Fruit fly (Drosophila melanogaster) whole organism, embryonic: ENCODE results near the gene CG7579.
A peak's percentile ranks its signal among the peaks of the same experiment; 100 is the strongest.

ENCODE experiments used
- Adf1 ChIP-seq: fragments of 200-800 bp; sonication (Bioruptor generic); IDR thresholded peaks from 2 replicates; pipeline ENCODE4 v1.3.6; 2022; ENCODE audit warnings: missing biosample characterization, missing genetic modification characterization
- Asciz ChIP-seq: fragments of 200-800 bp; sonication (Bioruptor generic); optimal IDR thresholded peaks from 2 replicates; lab custom pipeline; 2017; ENCODE audit warnings: missing biosample characterization, mild to moderate bottlenecking, missing genetic modification characterization, missing genetic modification reagents
- Bdp1 ChIP-seq: fragments of 200-800 bp; sonication (Bioruptor generic); optimal IDR thresholded peaks from 3 replicates; lab custom pipeline; 2016; ENCODE audit warnings: missing biosample characterization, missing genetic modification characterization
- CG10543 ChIP-seq: fragments of 200-800 bp; sonication (Bioruptor generic); optimal IDR thresholded peaks from 3 replicates; lab custom pipeline; 2017; ENCODE audit warnings: missing biosample characterization, mild to moderate bottlenecking, missing genetic modification characterization, moderate library complexity
- CG12155 ChIP-seq: fragments of 200-800 bp; sonication (Bioruptor generic); optimal IDR thresholded peaks from 3 replicates; lab custom pipeline; 2016; ENCODE audit warnings: missing biosample characterization, missing genetic modification characterization
- CG1233 ChIP-seq: fragments of 200-800 bp; sonication (Bioruptor generic); optimal IDR thresholded peaks from 4 replicates; lab custom pipeline; 2018; ENCODE audit warnings: missing biosample characterization, mild to moderate bottlenecking, missing genetic modification characterization
- CG14710 ChIP-seq: fragments of 200-800 bp; sonication (Bioruptor generic); optimal IDR thresholded peaks from 3 replicates; lab custom pipeline; 2019; ENCODE audit warnings: missing biosample characterization, mild to moderate bottlenecking, missing genetic modification characterization, moderate library complexity
- CG15011 ChIP-seq: fragments of 200-800 bp; sonication (Bioruptor generic); optimal IDR thresholded peaks from 3 replicates; lab custom pipeline; 2018; ENCODE audit warnings: missing biosample characterization, mild to moderate bottlenecking, missing genetic modification characterization
- CG1603 ChIP-seq: fragments of 200-800 bp; sonication (Bioruptor generic); optimal IDR thresholded peaks from 2 replicates; lab custom pipeline; 2019; ENCODE audit warnings: missing biosample characterization, mild to moderate bottlenecking, missing genetic modification characterization, moderate library complexity
- CG17612 ChIP-seq: fragments of 200-800 bp; sonication (Bioruptor generic); IDR thresholded peaks from 2 replicates; pipeline ENCODE4 v1.3.6; 2022; ENCODE audit warnings: missing biosample characterization, missing genetic modification characterization
- CG17802 ChIP-seq: fragments of 200-800 bp; sonication (Bioruptor generic); optimal IDR thresholded peaks from 2 replicates; lab custom pipeline; 2018; ENCODE audit warnings: missing biosample characterization, mild to moderate bottlenecking, missing genetic modification characterization, moderate library complexity
- CG18011 ChIP-seq: fragments of 200-800 bp; sonication (Bioruptor generic); optimal IDR thresholded peaks from 2 replicates; lab custom pipeline; 2017; ENCODE audit warnings: missing biosample characterization, missing genetic modification characterization, mild to moderate bottlenecking, moderate library complexity, missing genotype
- CG18619 ChIP-seq: fragments of 200-800 bp; sonication (Bioruptor generic); optimal IDR thresholded peaks from 3 replicates; lab custom pipeline; 2017; ENCODE audit warnings: missing biosample characterization, mild to moderate bottlenecking, missing genetic modification characterization
- CG2712 ChIP-seq: fragments of 200-800 bp; optimal IDR thresholded peaks from 3 replicates; lab custom pipeline; 2019; ENCODE audit warnings: missing biosample characterization, mild to moderate bottlenecking, missing genetic modification characterization, moderate library complexity
- CG31365 ChIP-seq: fragments of 200-800 bp; sonication (Bioruptor generic); optimal IDR thresholded peaks from 2 replicates; lab custom pipeline; 2018; ENCODE audit warnings: missing biosample characterization, mild to moderate bottlenecking, missing genetic modification characterization
- CG33557 ChIP-seq: fragments of 200-800 bp; sonication (Bioruptor generic); optimal IDR thresholded peaks from 2 replicates; lab custom pipeline; 2019; ENCODE audit warnings: missing biosample characterization, mild to moderate bottlenecking, missing genetic modification characterization, moderate library complexity
- CG34224 ChIP-seq: fragments of 200-800 bp; sonication (Bioruptor generic); IDR thresholded peaks from 3 replicates; pipeline ENCODE4 v1.3.6; 2022; ENCODE audit warnings: missing biosample characterization, missing genetic modification characterization; ENCODE audit not compliant: partially characterized antibody
- CG7556 ChIP-seq: fragments of 200-800 bp; sonication (Bioruptor generic); optimal IDR thresholded peaks from 2 replicates; lab custom pipeline; 2017; ENCODE audit warnings: missing biosample characterization, mild to moderate bottlenecking, missing genetic modification characterization
- CG8765 ChIP-seq: fragments of 200-800 bp; sonication (Bioruptor generic); IDR thresholded peaks from 2 replicates; pipeline ENCODE4 v1.3.6; 2022; ENCODE audit warnings: missing biosample characterization, missing genetic modification characterization
- CkIIα-i1 ChIP-seq: fragments of 200-800 bp; sonication (Bioruptor generic); IDR thresholded peaks from 2 replicates; pipeline ENCODE4 v1.3.6; 2022; ENCODE audit warnings: missing biosample characterization, missing genetic modification characterization
- CoRest ChIP-seq: fragments of 200-800 bp; sonication (Bioruptor generic); optimal IDR thresholded peaks from 3 replicates; lab custom pipeline; 2018; ENCODE audit warnings: missing biosample characterization, mild to moderate bottlenecking, missing genetic modification characterization, moderate library complexity
- D19A ChIP-seq: fragments of 200-800 bp; optimal IDR thresholded peaks from 3 replicates; lab custom pipeline; 2019; ENCODE audit warnings: missing biosample characterization, mild to moderate bottlenecking, missing genetic modification characterization, moderate library complexity
- Dref ChIP-seq: fragments of 200-800 bp; sonication (Bioruptor generic); IDR thresholded peaks from 2 replicates; pipeline ENCODE4 v1.3.6; 2022; ENCODE audit warnings: missing biosample characterization, missing genetic modification characterization
- Eip74EF ChIP-seq, 2 experiments: fragments of 200-800 bp in 1 of 2; fragments of >200 bp in 1 of 2; sonication (Bioruptor generic) in 1 of 2; optimal IDR thresholded peaks; 2 replicates each; lab custom pipeline; 2017 to 2019; ENCODE audit warnings: missing biosample characterization in 2 of 2, missing genetic modification characterization in 2 of 2, mild to moderate bottlenecking in 1 of 2, moderate library complexity in 1 of 2
- Elba2 ChIP-seq: fragments of 200-800 bp; sonication (Bioruptor generic); optimal IDR thresholded peaks from 3 replicates; lab custom pipeline; 2016; ENCODE audit warnings: missing biosample characterization, missing genetic modification characterization
- Ets97D ChIP-seq: fragments of 200-800 bp; sonication (Bioruptor generic); optimal IDR thresholded peaks from 3 replicates; lab custom pipeline; 2016; ENCODE audit warnings: missing biosample characterization, missing genetic modification characterization
- HLH3B ChIP-seq: fragments of 200-800 bp; sonication (Bioruptor generic); IDR thresholded peaks from 2 replicates; pipeline ENCODE4 v1.3.6; 2022; ENCODE audit warnings: missing biosample characterization, missing genetic modification characterization
- Hmx ChIP-seq: fragments of 200-800 bp; sonication (Bioruptor generic); optimal IDR thresholded peaks from 2 replicates; lab custom pipeline; 2016; ENCODE audit warnings: missing biosample characterization, missing genetic modification characterization
- Oli ChIP-seq: fragments of 200-800 bp; sonication (Bioruptor generic); optimal IDR thresholded peaks from 2 replicates; lab custom pipeline; 2018; ENCODE audit warnings: missing biosample characterization, mild to moderate bottlenecking, missing genetic modification characterization, moderate library complexity
- YL-1 ChIP-seq: fragments of 200-800 bp; sonication (Bioruptor generic); optimal IDR thresholded peaks from 3 replicates; lab custom pipeline; 2017; ENCODE audit warnings: missing biosample characterization, mild to moderate bottlenecking, missing genetic modification characterization
- ara ChIP-seq: fragments of 200-800 bp; sonication (Bioruptor generic); IDR thresholded peaks from 2 replicates; pipeline ENCODE4 v1.3.6; 2022; ENCODE audit warnings: missing biosample characterization, missing genetic modification characterization
- bab2 ChIP-seq: fragments of 200-800 bp; sonication (Bioruptor generic); optimal IDR thresholded peaks from 2 replicates; lab custom pipeline; 2016; ENCODE audit warnings: missing biosample characterization, missing genetic modification characterization
- croc ChIP-seq: fragments of 200-800 bp; sonication (Bioruptor generic); conservative IDR thresholded peaks from 3 replicates; pipeline ENCODE4 v1.3.6; 2022; ENCODE audit warnings: missing biosample characterization, missing genetic modification characterization
- dmrt99B ChIP-seq: fragments of 200-800 bp; sonication (Bioruptor generic); optimal IDR thresholded peaks from 2 replicates; lab custom pipeline; 2018; ENCODE audit warnings: missing biosample characterization, mild to moderate bottlenecking, missing genetic modification characterization, moderate library complexity
- emc ChIP-seq: fragments of 200-800 bp; sonication (Bioruptor generic); optimal IDR thresholded peaks from 2 replicates; lab custom pipeline; 2016; ENCODE audit warnings: missing biosample characterization, missing genetic modification characterization
- fd64A ChIP-seq: fragments of 200-800 bp; sonication (Bioruptor generic); optimal IDR thresholded peaks from 3 replicates; lab custom pipeline; 2018; ENCODE audit warnings: missing biosample characterization, mild to moderate bottlenecking, missing genetic modification characterization
- fu2 ChIP-seq: fragments of 200-800 bp; sonication (Bioruptor generic); optimal IDR thresholded peaks from 2 replicates; lab custom pipeline; 2016; ENCODE audit warnings: missing biosample characterization, missing genetic modification characterization
- lola ChIP-seq, 3 experiments: fragments of >200 bp in 2 of 3; fragments of 200-800 bp in 1 of 3; sonication (Bioruptor generic) in 1 of 3; optimal IDR thresholded peaks; 2 replicates each; lab custom pipeline; 2017 to 2019; ENCODE audit warnings: missing biosample characterization in 3 of 3, missing genetic modification characterization in 3 of 3, mild to moderate bottlenecking in 1 of 3, moderate library complexity in 1 of 3
- ranshi ChIP-seq: fragments of 200-800 bp; sonication (Bioruptor generic); IDR thresholded peaks from 2 replicates; pipeline ENCODE4 v1.3.6; 2022; ENCODE audit warnings: missing biosample characterization, missing genetic modification characterization
- ro ChIP-seq: fragments of 200-800 bp; sonication (Bioruptor generic); IDR thresholded peaks from 2 replicates; pipeline ENCODE4 v1.3.6; 2022; ENCODE audit warnings: missing biosample characterization, missing genetic modification characterization
- run ChIP-seq: fragments of 200-800 bp; sonication (Bioruptor generic); optimal IDR thresholded peaks from 3 replicates; lab custom pipeline; 2018; ENCODE audit warnings: missing biosample characterization, mild to moderate bottlenecking, missing genetic modification characterization
- slp2 ChIP-seq: fragments of 200-800 bp; sonication (Bioruptor generic); optimal IDR thresholded peaks from 2 replicates; lab custom pipeline; 2016; ENCODE audit warnings: missing biosample characterization, missing genetic modification characterization
- sob ChIP-seq: fragments of 200-800 bp; sonication (Bioruptor generic); IDR thresholded peaks from 2 replicates; pipeline ENCODE4 v1.3.6; 2022; ENCODE audit warnings: missing biosample characterization, missing genetic modification characterization
- sqz ChIP-seq: fragments of 200-800 bp; sonication (Bioruptor generic); optimal IDR thresholded peaks from 3 replicates; lab custom pipeline; 2018; ENCODE audit warnings: missing biosample characterization, mild to moderate bottlenecking, missing genetic modification characterization
- toy ChIP-seq: fragments of 200-800 bp; sonication (Bioruptor generic); IDR thresholded peaks from 2 replicates; pipeline ENCODE4 v1.3.6; 2022; ENCODE audit warnings: missing biosample characterization, missing genetic modification characterization
- trem ChIP-seq: fragments of 200-800 bp; optimal IDR thresholded peaks from 3 replicates; lab custom pipeline; 2019; ENCODE audit warnings: missing biosample characterization, mild to moderate bottlenecking, missing genetic modification characterization, moderate library complexity
- unpg ChIP-seq: fragments of 200-800 bp; sonication (Bioruptor generic); optimal IDR thresholded peaks from 3 replicates; lab custom pipeline; 2018; ENCODE audit warnings: missing biosample characterization, mild to moderate bottlenecking, missing genetic modification characterization, moderate library complexity
- vnd ChIP-seq: fragments of 200-800 bp; sonication (Bioruptor generic); IDR thresholded peaks from 3 replicates; pipeline ENCODE4 v1.3.6; 2022; ENCODE audit warnings: missing biosample characterization, missing genetic modification characterization; ENCODE audit not compliant: partially characterized antibody
- zen ChIP-seq: fragments of 200-800 bp; sonication (Bioruptor generic); optimal IDR thresholded peaks from 3 replicates; lab custom pipeline; 2018; ENCODE audit warnings: missing biosample characterization, mild to moderate bottlenecking, missing genetic modification characterization, moderate library complexity
- zfh1 ChIP-seq: fragments of 200-800 bp; sonication (Bioruptor generic); IDR thresholded peaks from 3 replicates; pipeline ENCODE4 v1.3.6; 2022; ENCODE audit warnings: missing biosample characterization, missing genetic modification characterization

The CG7579 gene

DNA sequence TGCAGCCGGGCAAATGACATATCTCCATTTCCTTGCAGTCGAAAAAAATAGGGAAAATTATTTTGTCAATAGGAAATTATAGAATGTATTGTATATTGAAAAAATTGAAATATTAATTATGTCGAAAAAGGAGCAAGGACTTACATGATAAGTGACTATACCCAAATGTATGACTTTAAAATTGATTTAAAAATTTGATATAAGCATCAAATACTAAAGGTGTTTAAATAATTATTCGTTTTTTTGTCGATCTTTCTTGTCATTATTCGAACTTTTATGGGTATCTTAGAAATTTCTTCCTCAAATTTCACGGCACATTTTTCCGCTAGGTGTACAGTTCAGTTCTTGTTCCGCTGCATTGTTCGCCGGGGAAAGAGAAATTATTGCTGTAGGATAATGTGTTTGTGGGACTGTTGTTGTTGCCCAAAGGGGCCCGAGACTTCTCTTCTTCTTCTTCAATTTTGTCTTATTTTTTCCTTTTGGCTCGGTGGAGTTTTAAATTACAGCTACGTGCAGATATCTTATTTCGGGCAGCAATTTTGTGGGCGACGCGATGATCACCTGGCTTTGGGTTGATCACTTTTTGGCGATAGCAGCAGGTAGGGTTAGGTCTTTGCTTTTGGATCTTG lies 17.2 kb upstream of the CG7579 start (continued):
- TF ChIP-seq CG1233 (no peak), Adf1 (GFP tag; lab: Robert Waterston, UW) (no peak), Asciz (no peak), CG1603 (no peak), ro (GFP tag; lab: Robert Waterston, UW) (no peak), unpg (GFP tag; lab: Kevin White, UChicago) (peak; percentile 45), CG12155 (GFP tag; lab: Kevin White, UChicago) (no peak), zfh1 (GFP tag; lab: Robert Waterston, UW) (0 out of 3 replicates have a peak, but pooled peaks have one; percentile 21), run (tag; lab: Kevin White, UChicago) (no peak), CG31365 (tag; lab: Kevin White, UChicago) (no peak), zen (peak; percentile 73), CG7556 (GFP tag; lab: Kevin White, UChicago) (peak; percentile 72), CG18619 (GFP tag; lab: Kevin White, UChicago) (peak; percentile 6), sob (no peak), bab2 (GFP tag; lab: Kevin White, UChicago) (no peak), CG2712 (tag; lab: Kevin White, UChicago) (peak; percentile 81), vnd (GFP tag; lab: Robert Waterston, UW) (no peak), Elba2 (GFP tag; lab: Kevin White, UChicago) (peak; percentile 86), fd64A (GFP tag; lab: Kevin White, UChicago) (no peak), CG17802 (no peak), CG8765 (GFP tag; lab: Robert Waterston, UW) (0 out of 2 replicates have a peak, but pooled peaks have one; percentile 16), Bdp1 (GFP tag; lab: Kevin White, UChicago) (no peak), CG15011 (GFP tag; lab: Kevin White, UChicago) (no peak), CoRest (tag; lab: Kevin White, UChicago) (peak; percentile 60), Oli (tag; lab: Kevin White, UChicago) (peak; percentile 42), CG18011 (GFP tag; lab: Kevin White, UChicago) (no peak), CG34224 (GFP tag; lab: Robert Waterston, UW) (no peak), slp2 (GFP tag; lab: Kevin White, UChicago) (no peak), CG33557 (peak; percentile 83), YL-1 (GFP tag; lab: Kevin White, UChicago) (no peak), fu2 (no peak), Eip74EF (GFP tag; optimal IDR thresholded peaks at IDR 0.05; lab: Kevin White, UChicago) (no peak), CG10543 (GFP tag; lab: Kevin White, UChicago) (no peak), CG17612 (GFP tag; lab: Robert Waterston, UW) (no peak), croc (no peak), lola (GFP tag; optimal IDR thresholded peaks at IDR 0.05; lab: Kevin White, UChicago) (peak in 1 of 3 experiments; percentile 96), toy (GFP tag; lab: Robert Waterston, UW) (no peak), Ets97D (no peak), D19A (peak; percentile 69), CG14710 (tag; lab: Kevin White, UChicago) (peak; percentile 72), emc (no peak), ara (GFP tag; lab: Robert Waterston, UW) (no peak), ranshi (GFP tag; lab: Robert Waterston, UW) (no peak), HLH3B (GFP tag; lab: Robert Waterston, UW) (no peak), CkIIα-i1 (no peak), dmrt99B (no peak), Hmx (GFP tag; lab: Kevin White, UChicago) (peak; percentile 4), trem (peak; percentile 39), Dref (GFP tag; lab: Robert Waterston, UW) (no peak), sqz (peak; percentile 20)
